Worm (Caenorhabditis elegans) whole organism, early embryonic: ENCODE results near the gene K08F11.1.
"Not testable (repeated sequence)": the region's sequence is repeated elsewhere in the genome, so short reads cannot be mapped to it uniquely, and the experiment has no call there.

Experiments
- B0310.2 ChIP-seq: sonication (generic microtip); optimal IDR thresholded peaks from 2 replicates; lab custom pipeline; 2016; ENCODE audit warnings: mild to moderate bottlenecking, missing genetic modification characterization, missing compliant biosample characterization
- F13C5.2 ChIP-seq: sonication (generic microtip); optimal IDR thresholded peaks from 2 replicates; lab custom pipeline; 2017; ENCODE audit warnings: mild to moderate bottlenecking, missing genetic modification characterization, inconsistent platforms, missing compliant biosample characterization
- aly-1 ChIP-seq: sonication (generic microtip); optimal IDR thresholded peaks from 2 replicates; lab custom pipeline; 2016; ENCODE audit warnings: missing genetic modification characterization, missing compliant biosample characterization
- ama-1 ChIP-seq: fragments of 150-350 bp; optimal IDR thresholded peaks from 2 replicates; lab custom pipeline; 2014
- ceh-13 ChIP-seq: fragments of 200-800 bp; sonication (Bioruptor generic); optimal IDR thresholded peaks from 2 replicates; lab custom pipeline; 2018; ENCODE audit warnings: mild to moderate bottlenecking, missing genetic modification characterization, missing compliant biosample characterization
- ceh-36 ChIP-seq: sonication (generic microtip); optimal IDR thresholded peaks from 2 replicates; lab custom pipeline; 2016; ENCODE audit warnings: missing genetic modification characterization, inconsistent platforms, missing compliant biosample characterization
- ets-7 ChIP-seq: sonication (generic microtip); optimal IDR thresholded peaks from 2 replicates; lab custom pipeline; 2016; ENCODE audit warnings: missing genotype, missing genetic modification characterization, missing compliant biosample characterization
- flt-1 ChIP-seq: fragments of 200-800 bp; sonication (Bioruptor generic); IDR thresholded peaks from 2 replicates; pipeline ENCODE4 v1.3.6; 2022; ENCODE audit warnings: missing genetic modification characterization, missing compliant biosample characterization
- hmbx-1 ChIP-seq: sonication (generic microtip); optimal IDR thresholded peaks from 2 replicates; lab custom pipeline; 2016; ENCODE audit warnings: mild to moderate bottlenecking, missing genetic modification characterization, missing compliant biosample characterization
- hmg-4 ChIP-seq: fragments of 200-800 bp; sonication (Bioruptor generic); optimal IDR thresholded peaks from 2 replicates; lab custom pipeline; 2018; ENCODE audit warnings: mild to moderate bottlenecking, missing genetic modification characterization, missing compliant biosample characterization
- hnd-1 ChIP-seq: sonication (generic microtip); optimal IDR thresholded peaks from 2 replicates; lab custom pipeline; 2016; ENCODE audit warnings: missing genetic modification characterization, missing compliant biosample characterization
- pes-1 ChIP-seq: fragments of 200-800 bp; sonication (Bioruptor generic); IDR thresholded peaks from 2 replicates; pipeline ENCODE4 v1.3.6; 2022; ENCODE audit warnings: missing genetic modification reagents, missing genetic modification characterization, missing compliant biosample characterization
- scrt-1 ChIP-seq: fragments of 200-800 bp; sonication (Bioruptor generic); IDR thresholded peaks from 2 replicates; pipeline ENCODE4 v1.3.6; 2022; ENCODE audit warnings: missing genetic modification characterization, missing compliant biosample characterization
- sea-1 ChIP-seq: fragments of 200-800 bp; sonication (Bioruptor generic); conservative IDR thresholded peaks from 2 replicates; pipeline ENCODE4 v1.3.6; 2022; ENCODE audit warnings: missing genetic modification characterization, missing compliant biosample characterization
- tbx-11 ChIP-seq: fragments of 200-800 bp; sonication (Bioruptor generic); IDR thresholded peaks from 2 replicates; pipeline ENCODE4 v1.3.6; 2022; ENCODE audit warnings: missing genetic modification characterization, missing compliant biosample characterization
- tbx-37 ChIP-seq: fragments of 200-800 bp; sonication (Bioruptor generic); conservative IDR thresholded peaks from 2 replicates; pipeline ENCODE4 v1.3.6; 2022; ENCODE audit warnings: missing genetic modification reagents, missing genetic modification characterization, missing compliant biosample characterization
- tra-4 ChIP-seq: sonication (generic microtip); optimal IDR thresholded peaks from 2 replicates; lab custom pipeline; 2017; ENCODE audit warnings: missing genetic modification characterization, missing compliant biosample characterization

The K08F11.1 gene

DNA sequence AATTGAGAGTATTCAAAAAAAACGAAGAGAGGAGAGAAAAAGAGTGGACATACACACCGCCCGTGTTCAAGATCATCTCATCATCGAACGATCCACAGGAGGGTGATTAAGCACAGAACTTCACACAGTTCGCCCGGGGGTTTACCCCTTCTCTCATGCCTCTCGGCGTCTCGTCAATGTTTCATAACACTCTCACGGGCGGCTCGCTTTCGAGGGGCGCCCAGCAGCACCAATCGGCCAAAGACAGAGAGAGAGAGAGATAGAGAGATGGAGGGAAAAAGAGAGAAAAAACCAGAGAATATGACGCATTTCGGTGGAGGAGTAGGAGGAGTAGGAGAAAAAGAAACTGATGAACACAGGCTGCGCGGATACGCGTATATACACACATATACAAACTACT lies 19.5 kb upstream of the K08F11.1 start:
- TF ChIP-seq scrt-1 (GFP tag; lab: Robert Waterston, UW) (no peak), hmbx-1 (tag; lab: Kevin White, UChicago) (no peak), hmg-4 (GFP tag; lab: Kevin White, UChicago) (peak; percentile 40), sea-1 (GFP tag; lab: Robert Waterston, UW) (0 out of 2 replicates have a peak, but pooled peaks have one; percentile 11), hnd-1 (tag; lab: Kevin White, UChicago) (no peak)

DNA sequence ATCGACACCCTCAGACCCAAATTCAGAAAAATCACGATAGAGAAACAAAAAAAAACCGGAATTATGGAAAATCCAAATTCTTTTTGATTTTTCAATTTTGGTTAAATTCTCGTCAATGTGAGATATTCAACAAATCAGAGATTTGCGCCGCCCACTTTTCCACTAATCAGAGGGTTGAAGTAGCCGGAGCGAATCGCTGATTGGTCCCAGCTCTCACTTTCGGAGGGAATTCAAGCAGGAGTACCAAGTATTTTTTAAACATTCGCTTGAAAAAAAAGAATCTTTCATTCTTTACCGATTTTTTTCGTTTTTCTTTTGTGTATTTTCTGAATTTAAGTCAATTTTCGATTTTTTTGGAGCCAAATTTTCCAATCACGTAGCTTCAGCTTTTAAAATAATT lies 18.7 kb upstream of the K08F11.1 start:
- no peak for TF ChIP-seq tra-4
- TF ChIP-seq hnd-1 (tag; lab: Kevin White, UChicago), result no peak
- TF ChIP-seq tbx-37 (GFP tag; lab: Robert Waterston, UW), result no peak
- TF ChIP-seq ceh-36 (tag; lab: Kevin White, UChicago), result no peak
- TF ChIP-seq flt-1 (GFP tag; lab: Robert Waterston, UW), result no peak
- TF ChIP-seq B0310.2, result no peak
- TF ChIP-seq sea-1 (GFP tag; lab: Robert Waterston, UW), result no peak
- TF ChIP-seq ama-1 (lab: Kevin White, UChicago), result no peak
- TF ChIP-seq tbx-11 (GFP tag; lab: Robert Waterston, UW), result no peak
- no peak for TF ChIP-seq aly-1 (tag; lab: Kevin White, UChicago)
- no peak for TF ChIP-seq F13C5.2
- no peak for TF ChIP-seq ets-7 (tag; lab: Kevin White, UChicago)
- no peak for TF ChIP-seq ceh-13 (GFP tag; lab: Kevin White, UChicago)
- no peak for TF ChIP-seq pes-1 (GFP tag; lab: Robert Waterston, UW)

DNA sequence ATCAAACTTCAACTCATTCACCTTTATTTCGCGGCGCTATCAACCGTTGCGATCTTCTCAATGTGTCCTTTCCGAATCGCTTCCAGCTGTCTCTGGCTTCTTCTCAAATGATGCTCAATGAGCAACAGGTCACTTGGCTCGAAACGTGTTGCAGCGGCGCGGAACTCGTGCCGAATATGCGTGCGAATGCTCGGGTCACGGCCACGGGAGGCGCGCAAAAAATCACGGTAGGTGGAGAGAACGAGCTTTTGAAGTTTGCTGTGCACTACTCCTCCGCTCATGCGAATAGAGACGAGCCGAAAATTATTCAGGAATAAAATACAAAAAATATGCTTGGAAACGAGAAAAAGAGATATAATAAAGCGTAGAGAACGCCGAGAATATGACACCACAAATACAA lies 14.2 kb upstream of the K08F11.1 start, which contains the start of gene cif-1:
Gene cif-1 (minus strand): TSS at position 297 of the 400 bp plus-strand sequence.
- TF ChIP-seq tbx-37 (GFP tag; lab: Robert Waterston, UW) (no peak), tbx-11 (GFP tag; lab: Robert Waterston, UW) (no peak), F13C5.2 (no peak), ceh-13 (GFP tag; lab: Kevin White, UChicago) (no peak), ets-7 (tag; lab: Kevin White, UChicago) (no peak), flt-1 (GFP tag; lab: Robert Waterston, UW) (no peak), ceh-36 (tag; lab: Kevin White, UChicago) (no peak), sea-1 (GFP tag; lab: Robert Waterston, UW) (no peak), pes-1 (GFP tag; lab: Robert Waterston, UW) (no peak), B0310.2 (no peak), tra-4 (no peak), scrt-1 (GFP tag; lab: Robert Waterston, UW) (no peak), hmg-4 (GFP tag; lab: Kevin White, UChicago) (no peak), aly-1 (tag; lab: Kevin White, UChicago) (no peak), hnd-1 (tag; lab: Kevin White, UChicago) (no peak), hmbx-1 (tag; lab: Kevin White, UChicago) (no peak)

DNA sequence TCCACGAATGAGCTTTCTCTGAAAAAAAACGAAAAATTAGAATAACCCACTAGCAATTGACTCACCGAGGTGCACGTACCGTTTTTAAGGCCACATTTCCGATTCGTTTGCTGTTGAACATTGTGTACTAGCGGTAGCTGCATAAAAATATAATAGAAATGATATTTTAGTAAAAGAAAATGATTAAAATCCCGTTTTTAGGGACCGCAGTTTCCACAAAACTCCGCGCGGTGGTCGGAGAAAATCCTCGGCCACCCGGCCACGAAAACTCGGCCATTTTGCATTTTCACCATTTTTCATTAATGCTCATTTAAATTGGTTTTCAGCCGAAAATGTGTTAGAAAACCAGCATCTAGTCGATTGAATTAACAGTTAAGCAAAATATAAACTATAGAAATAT lies 12.3 kb upstream of the K08F11.1 start, which contains the start of gene yars-2:
Gene yars-2 (minus strand): TSS at position 249 of the 400 bp plus-strand sequence.
- TF ChIP-seq tbx-37 (GFP tag; lab: Robert Waterston, UW) (peak; percentile 68), flt-1 (GFP tag; lab: Robert Waterston, UW) (no peak), pes-1 (GFP tag; lab: Robert Waterston, UW) (peak; percentile 61; the same call in 1 of the 2 replicates), tbx-11 (GFP tag; lab: Robert Waterston, UW) (no peak), ceh-36 (tag; lab: Kevin White, UChicago) (peak; percentile 23), tra-4 (no peak), scrt-1 (GFP tag; lab: Robert Waterston, UW) (no peak), ama-1 (lab: Kevin White, UChicago) (peak; percentile 65)

DNA sequence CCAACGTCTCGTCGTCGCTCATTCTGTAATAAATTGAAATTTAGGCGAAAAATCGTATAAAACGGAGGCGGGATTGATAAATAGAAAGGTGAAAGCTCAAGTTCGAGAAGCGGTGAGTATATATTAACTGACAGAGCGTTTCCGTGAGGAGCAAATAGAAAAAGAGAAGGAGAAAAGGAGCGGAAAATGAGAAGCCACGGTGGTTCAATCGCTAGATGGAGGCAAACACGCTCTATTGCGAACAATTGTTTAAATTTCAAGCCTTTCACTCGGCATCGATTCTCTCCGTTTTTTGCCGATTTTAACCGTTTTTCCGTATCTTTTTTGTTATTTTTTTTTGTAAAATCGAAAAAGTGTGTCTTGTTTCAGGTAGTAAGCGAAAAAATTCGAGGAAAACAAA lies 8.9 kb upstream of the K08F11.1 start, which contains the start of gene miro-1:
Gene miro-1 (minus strand): TSS at position 23 of the 400 bp plus-strand sequence.
- TF ChIP-seq pes-1 (GFP tag; lab: Robert Waterston, UW); ceh-36 (tag; lab: Kevin White, UChicago); B0310.2: not testable (repeated sequence)

DNA sequence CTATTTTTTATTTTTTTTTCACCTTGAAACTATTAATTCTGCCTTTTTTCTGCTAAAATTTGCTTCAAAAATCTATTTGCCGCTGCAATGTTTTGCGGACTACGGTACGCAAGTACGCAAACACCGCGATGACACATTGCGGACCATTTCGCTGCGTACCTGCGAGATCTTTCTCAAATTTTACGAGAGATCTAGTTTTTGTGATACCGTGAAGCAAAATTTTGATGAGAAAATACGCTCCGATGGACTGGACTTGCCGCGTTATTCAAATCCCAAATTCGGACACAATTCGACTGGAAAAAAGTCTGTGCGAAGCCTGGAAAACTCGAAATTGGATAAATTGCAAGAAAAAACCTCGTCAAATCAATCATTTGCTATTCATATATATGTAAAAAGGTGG lies 4.1 kb upstream of the K08F11.1 start:
- TF ChIP-seq pes-1 (GFP tag; lab: Robert Waterston, UW), result peak; percentile 22; the same call in 1 of the 2 replicates

DNA sequence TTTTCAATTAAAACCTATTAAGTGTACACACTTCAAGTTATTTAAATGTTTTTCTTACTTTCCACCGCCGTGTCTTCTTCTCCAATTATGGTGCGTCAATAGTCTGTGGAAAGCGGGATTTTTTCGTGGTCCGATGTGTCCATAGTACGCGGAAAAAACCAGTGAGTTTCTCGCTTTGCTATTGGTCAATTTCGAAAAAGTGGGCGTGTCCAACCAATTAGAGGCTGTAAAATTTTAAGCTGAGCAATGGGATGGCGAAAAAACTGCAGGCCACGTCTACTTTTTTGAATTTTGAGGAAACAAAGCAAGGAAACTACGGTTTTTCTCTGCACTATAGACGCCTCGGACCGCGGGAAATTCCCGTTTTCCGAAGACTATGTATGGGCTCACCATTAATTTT lies 975 bp upstream of the K08F11.1 start:
- TF ChIP-seq tra-4, result no peak
- TF ChIP-seq hmbx-1 (tag; lab: Kevin White, UChicago), result no peak
- TF ChIP-seq aly-1 (tag; lab: Kevin White, UChicago), result no peak
- no peak for TF ChIP-seq F13C5.2
- no peak for TF ChIP-seq B0310.2
- TF ChIP-seq hmg-4 (GFP tag; lab: Kevin White, UChicago), result no peak
- TF ChIP-seq flt-1 (GFP tag; lab: Robert Waterston, UW), result no peak
- no peak for TF ChIP-seq tbx-11 (GFP tag; lab: Robert Waterston, UW)
- TF ChIP-seq tbx-37 (GFP tag; lab: Robert Waterston, UW), result no peak
- no peak for TF ChIP-seq ama-1 (lab: Kevin White, UChicago)
- TF ChIP-seq hnd-1 (tag; lab: Kevin White, UChicago), result no peak
- TF ChIP-seq ceh-13 (GFP tag; lab: Kevin White, UChicago), result no peak
- no peak for TF ChIP-seq sea-1 (GFP tag; lab: Robert Waterston, UW)
- no peak for TF ChIP-seq pes-1 (GFP tag; lab: Robert Waterston, UW)
- no peak for TF ChIP-seq ceh-36 (tag; lab: Kevin White, UChicago)
- TF ChIP-seq ets-7 (tag; lab: Kevin White, UChicago), result no peak
- no peak for TF ChIP-seq scrt-1 (GFP tag; lab: Robert Waterston, UW)

DNA sequence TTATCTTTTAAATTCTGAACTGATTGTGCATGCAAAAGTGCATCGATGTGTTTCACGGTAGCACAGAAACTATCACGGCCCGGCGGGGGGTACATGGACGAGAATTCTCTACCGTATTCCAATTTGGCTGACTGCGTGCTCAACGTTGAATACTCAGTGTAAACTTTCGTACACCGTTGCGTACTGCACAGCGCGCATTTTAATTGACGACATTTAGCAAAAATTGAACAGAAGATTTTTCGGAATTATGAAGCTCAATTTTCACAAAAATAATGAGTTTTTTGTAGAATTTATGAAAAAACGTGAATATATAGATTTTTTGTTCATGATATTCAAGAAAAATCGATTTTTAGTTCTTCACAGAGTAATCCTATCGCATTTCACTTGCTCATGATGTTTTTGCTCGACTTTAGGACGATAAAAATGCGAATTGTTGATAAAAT lies 837 bp downstream of the K08F11.1 start:
- peak; percentile 74 for TF ChIP-seq scrt-1 (GFP tag; lab: Robert Waterston, UW)
- TF ChIP-seq sea-1 (GFP tag; lab: Robert Waterston, UW), result 0 out of 2 replicates have a peak, but pooled peaks have one; percentile 50
- 0 out of 2 replicates have a peak, but pooled peaks have one; percentile 38 for TF ChIP-seq flt-1 (GFP tag; lab: Robert Waterston, UW)
- TF ChIP-seq pes-1 (GFP tag; lab: Robert Waterston, UW), result peak; percentile 72
- TF ChIP-seq tbx-37 (GFP tag; lab: Robert Waterston, UW), result peak; percentile 67; the same call in 1 of the 2 replicates
